Worm (Caenorhabditis elegans) whole organism, early embryonic: Measurements from ENCODE around the gene cls-3.

Experiments
- ama-1 ChIP-seq: fragments of 150-350 bp; optimal IDR thresholded peaks from 2 replicates; lab custom pipeline; 2014
- hnd-1 ChIP-seq: sonication (generic microtip); optimal IDR thresholded peaks from 2 replicates; lab custom pipeline; 2016; ENCODE audit warnings: missing genetic modification characterization, missing compliant biosample characterization
- sea-1 ChIP-seq: fragments of 200-800 bp; sonication (Bioruptor generic); conservative IDR thresholded peaks from 2 replicates; pipeline ENCODE4 v1.3.6; 2022; ENCODE audit warnings: missing genetic modification characterization, missing compliant biosample characterization
- tbx-11 ChIP-seq: fragments of 200-800 bp; sonication (Bioruptor generic); IDR thresholded peaks from 2 replicates; pipeline ENCODE4 v1.3.6; 2022; ENCODE audit warnings: missing genetic modification characterization, missing compliant biosample characterization

- TF ChIP-seq ama-1 (lab: Kevin White, UChicago) (no peak), tbx-11 (GFP tag; lab: Robert Waterston, UW) (no peak), hnd-1 (tag; lab: Kevin White, UChicago) (no peak), sea-1 (GFP tag; lab: Robert Waterston, UW) (no peak)
These were observed 34.1 kb upstream of the cls-3 start for ce11 chrIII:9224986-9225385.
